Worm (Caenorhabditis elegans) whole organism, late embryonic: ENCODE results near the gene nhr-109.

Experiments used
- K09A11.1 ChIP-seq: sonication (generic microtip); optimal IDR thresholded peaks from 2 replicates; lab custom pipeline; 2017; ENCODE audit warnings: antibody characterized with exemption, mild to moderate bottlenecking, missing genetic modification characterization, missing compliant biosample characterization; ENCODE audit not compliant: insufficient read depth
- nfya-1 ChIP-seq: sonication (generic microtip); optimal IDR thresholded peaks from 2 replicates; lab custom pipeline; 2017; ENCODE audit warnings: missing genetic modification characterization, mild to moderate bottlenecking, missing compliant biosample characterization, antibody characterized with exemption, moderate library complexity
- pha-4 ChIP-seq: fragments of 150-350 bp; optimal IDR thresholded peaks from 2 replicates; lab custom pipeline; 2018; ENCODE audit warnings: missing biosample characterization, missing genetic modification reagents, missing genetic modification characterization
- pros-1 ChIP-seq: fragments of 150-350 bp; optimal IDR thresholded peaks from 2 replicates; lab custom pipeline; 2014; ENCODE audit warnings: missing biosample characterization, missing genetic modification reagents, missing genetic modification characterization
- rnt-1 ChIP-seq: sonication (generic microtip); optimal IDR thresholded peaks from 2 replicates; lab custom pipeline; 2016; ENCODE audit warnings: missing genetic modification characterization, missing compliant biosample characterization

The nhr-109 gene

DNA sequence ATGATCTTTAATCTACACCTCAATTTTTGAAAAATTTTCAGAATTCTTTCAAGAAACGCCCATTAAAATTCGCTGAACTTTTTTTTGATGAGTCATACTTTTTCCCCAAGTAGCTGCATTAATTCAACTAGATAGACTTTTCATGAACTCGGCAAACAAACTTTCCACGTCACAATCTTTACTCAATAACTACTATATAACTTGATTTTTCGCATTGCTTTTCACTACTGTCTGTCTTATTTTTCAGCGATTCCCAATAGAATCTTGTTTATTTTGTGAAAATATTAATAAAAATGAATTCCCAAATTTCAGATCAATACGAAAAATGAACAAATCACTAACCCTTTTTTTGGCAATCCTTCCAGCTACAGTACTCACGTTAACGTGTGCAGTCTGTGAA is 45.1 kb downstream of the nhr-109 start, which contains the start of gene T05C1.1 (continued):
- no peak for TF ChIP-seq pros-1

DNA sequence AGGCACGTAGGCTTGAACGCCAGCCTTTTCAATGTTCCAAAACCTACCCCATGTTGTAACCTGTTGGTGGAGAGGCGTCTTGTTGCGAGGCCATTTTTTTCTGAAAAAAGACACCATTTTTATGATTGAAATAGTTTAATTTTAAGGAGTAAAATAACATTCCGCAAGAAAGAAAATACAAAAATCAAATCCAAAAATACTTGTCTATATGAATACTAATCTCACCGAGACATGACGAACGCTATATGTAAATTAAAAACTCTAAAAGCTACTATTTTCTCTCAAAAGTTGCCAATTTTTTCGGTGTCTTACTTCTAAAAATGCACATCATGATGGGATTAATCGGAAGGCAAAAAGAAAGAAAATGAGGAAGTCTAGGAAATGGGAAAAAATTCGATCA is 48.9 kb downstream of the nhr-109 start, which contains the start of gene T05C1.2:
Gene T05C1.2, minus strand, starts transcription at position 101 of the 400 bp plus-strand sequence.
- TF ChIP-seq K09A11.1 (tag; lab: Kevin White, UChicago) (no peak), rnt-1 (no peak), nfya-1 (no peak), pha-4 (no peak)
